Fruit fly (Drosophila melanogaster): ENCODE results near the gene RpS15Aa.

The RpS15Aa gene

dm6 chrX:13319376-13319883, 18.1 kb downstream of the RpS15Aa start (continued):
- peak; percentile 59 for TF ChIP-seq CG11762 (GFP tag; optimal IDR thresholded peaks at IDR 0.05; ENCODE audit: insufficient read depth)
- peak; percentile 57 for TF ChIP-seq acj6 (GFP tag; optimal IDR thresholded peaks at IDR 0.05)
- TF ChIP-seq Lpt (GFP tag; optimal IDR thresholded peaks at IDR 0.05) = peak; percentile 62
- no peak for TF ChIP-seq fd85E (GFP tag; optimal IDR thresholded peaks at IDR 0.05)
- peak; percentile 81 for TF ChIP-seq net (GFP tag; optimal IDR thresholded peaks at IDR 0.05)
- peak; percentile 49 for TF ChIP-seq Sox14 (GFP tag; optimal IDR thresholded peaks at IDR 0.05)
- peak; percentile 85 for TF ChIP-seq Eip78C (GFP tag)
- peak; percentile 54 for TF ChIP-seq CG4318 (GFP tag; optimal IDR thresholded peaks at IDR 0.05)
- TF ChIP-seq Sox102F (GFP tag; optimal IDR thresholded peaks at IDR 0.05) = peak; percentile 65
- TF ChIP-seq svp (GFP tag) = peak; percentile 83
- TF ChIP-seq CG11294 (GFP tag; IDR thresholded peaks at IDR 0.05) = no peak
- peak; percentile 94 for TF ChIP-seq CG6808 (GFP tag; optimal IDR thresholded peaks at IDR 0.05)
- peak; percentile 37 for TF ChIP-seq Hr4 (GFP tag; optimal IDR thresholded peaks at IDR 0.05)
- TF ChIP-seq spab (GFP tag; optimal IDR thresholded peaks at IDR 0.05) = peak; percentile 87
- TF ChIP-seq CG1621 (tag; optimal IDR thresholded peaks at IDR 0.05) = peak; percentile 80
- no peak for TF ChIP-seq fkh (GFP tag; optimal IDR thresholded peaks at IDR 0.05)
- peak; percentile 53 for TF ChIP-seq esn (GFP tag; optimal IDR thresholded peaks at IDR 0.05)
- peak; percentile 26 for TF ChIP-seq Smox (GFP tag; optimal IDR thresholded peaks at IDR 0.05)
- TF ChIP-seq CG8319 (GFP tag; optimal IDR thresholded peaks at IDR 0.05) = peak; percentile 41
- TF ChIP-seq CG15336 (GFP tag; IDR thresholded peaks at IDR 0.05) = peak; percentile 81
- TF ChIP-seq cyc (GFP tag; optimal IDR thresholded peaks at IDR 0.05) = peak; percentile 27
- TF ChIP-seq ss (GFP tag; optimal IDR thresholded peaks at IDR 0.05) = peak; percentile 99
- TF ChIP-seq lz (GFP tag; optimal IDR thresholded peaks at IDR 0.05) = peak; percentile 32
- TF ChIP-seq OdsH (GFP tag; optimal IDR thresholded peaks at IDR 0.05) = peak; percentile 70
- TF ChIP-seq CG7368 (GFP tag; optimal IDR thresholded peaks at IDR 0.05) = peak; percentile 76
- TF ChIP-seq Gug (GFP tag; IDR thresholded peaks at IDR 0.05) = peak; percentile 32; the same call in 1 of the 2 replicates
- peak; percentile 67 for TF ChIP-seq Met (GFP tag; optimal IDR thresholded peaks at IDR 0.05)
- no peak for TF ChIP-seq Hr39 (GFP tag; optimal IDR thresholded peaks at IDR 0.05)
- TF ChIP-seq Ets96B (tag; optimal IDR thresholded peaks at IDR 0.05) = peak; percentile 89
- TF ChIP-seq Ets21C (GFP tag; optimal IDR thresholded peaks at IDR 0.05) = no peak
- TF ChIP-seq CG32006 (GFP tag; optimal IDR thresholded peaks at IDR 0.05) = peak; percentile 83
- peak; percentile 18 for TF ChIP-seq Eip75B (GFP tag; optimal IDR thresholded peaks at IDR 0.05)
- peak; percentile 64 for TF ChIP-seq CG34406 (GFP tag; optimal IDR thresholded peaks at IDR 0.05)
- TF ChIP-seq achi (GFP tag; optimal IDR thresholded peaks at IDR 0.05) = peak; percentile 69
- peak; percentile 72 for TF ChIP-seq CG8632 (GFP tag; optimal IDR thresholded peaks at IDR 0.05)
- TF ChIP-seq CG6792 (GFP tag; optimal IDR thresholded peaks at IDR 0.05) = peak; percentile 28
- TF ChIP-seq CG3032 (tag; optimal IDR thresholded peaks at IDR 0.05) = peak; percentile 86
- peak; percentile 21 for TF ChIP-seq fd59A (GFP tag; optimal IDR thresholded peaks at IDR 0.05)
- peak; percentile 68 for TF ChIP-seq CG3919 (GFP tag; optimal IDR thresholded peaks at IDR 0.05)
- TF ChIP-seq CG16779 (tag; optimal IDR thresholded peaks at IDR 0.05) = peak; percentile 92
- no peak for TF ChIP-seq CG31627 (GFP tag; optimal IDR thresholded peaks at IDR 0.05)
- TF ChIP-seq CG9139 (GFP tag; optimal IDR thresholded peaks at IDR 0.05) = peak; percentile 98
- peak; percentile 72; the same call in 2 of the 3 replicates for TF ChIP-seq CG6163 (GFP tag; IDR thresholded peaks at IDR 0.05)
- peak; percentile 65 for TF ChIP-seq Eip93F (GFP tag; optimal IDR thresholded peaks at IDR 0.05)
